Fruit fly (Drosophila melanogaster) whole organism, embryonic: ENCODE data around the gene CG31038.
A peak's percentile ranks its signal among the peaks of the same experiment; 100 is the strongest.

Experiments
- Antp ChIP-seq: fragments of 200-800 bp; sonication (Bioruptor generic); optimal IDR thresholded peaks from 3 replicates; lab custom pipeline; 2016; ENCODE audit warnings: missing biosample characterization, missing genetic modification characterization
- BtbVII ChIP-seq: fragments of 200-800 bp; sonication (Bioruptor generic); optimal IDR thresholded peaks from 3 replicates; lab custom pipeline; 2017; ENCODE audit warnings: missing biosample characterization, mild to moderate bottlenecking, missing genetic modification characterization
- CG10366 ChIP-seq: fragments of 200-800 bp; sonication (Bioruptor generic); IDR thresholded peaks from 2 replicates; pipeline ENCODE4 v1.3.6; 2022; ENCODE audit warnings: missing biosample characterization, missing genetic modification characterization
- CG10959 ChIP-seq: fragments of 200-800 bp; sonication (Bioruptor generic); IDR thresholded peaks from 2 replicates; pipeline ENCODE4 v1.3.6; 2022; ENCODE audit warnings: missing biosample characterization, missing genetic modification characterization
- CG11093 ChIP-seq: fragments of 200-800 bp; sonication (Bioruptor generic); IDR thresholded peaks from 3 replicates; pipeline ENCODE4 v1.3.6; 2022; ENCODE audit warnings: missing biosample characterization, missing genetic modification characterization
- CG14667 ChIP-seq: fragments of 200-800 bp; sonication (Bioruptor generic); IDR thresholded peaks from 2 replicates; pipeline ENCODE4 v1.3.6; 2022; ENCODE audit warnings: missing biosample characterization, missing genetic modification characterization
- CG17361 ChIP-seq: fragments of 200-800 bp; sonication (Bioruptor generic); IDR thresholded peaks from 3 replicates; pipeline ENCODE4 v1.3.6; 2022; ENCODE audit warnings: missing biosample characterization, missing genetic modification characterization
- CG17612 ChIP-seq: fragments of 200-800 bp; sonication (Bioruptor generic); IDR thresholded peaks from 2 replicates; pipeline ENCODE4 v1.3.6; 2022; ENCODE audit warnings: missing biosample characterization, missing genetic modification characterization
- CG1832 ChIP-seq: fragments of 200-800 bp; sonication (Bioruptor generic); optimal IDR thresholded peaks from 2 replicates; lab custom pipeline; 2017; ENCODE audit warnings: missing biosample characterization, mild to moderate bottlenecking, missing genetic modification characterization, inconsistent platforms
- CG2199 ChIP-seq: fragments of 200-800 bp; sonication (Bioruptor generic); IDR thresholded peaks from 3 replicates; pipeline ENCODE4 v1.3.6; 2022; ENCODE audit warnings: missing biosample characterization, missing genetic modification characterization
- CG2678 ChIP-seq: fragments of 200-800 bp; sonication (Bioruptor generic); optimal IDR thresholded peaks from 3 replicates; lab custom pipeline; 2019; ENCODE audit warnings: missing biosample characterization, mild to moderate bottlenecking, missing genetic modification characterization, moderate library complexity
- CG32767 ChIP-seq: fragments of 200-800 bp; sonication (Bioruptor generic); IDR thresholded peaks from 2 replicates; pipeline ENCODE4 v1.3.6; 2022; ENCODE audit warnings: missing biosample characterization, missing genetic modification characterization
- CG3847 ChIP-seq: fragments of 200-800 bp; sonication (Bioruptor generic); IDR thresholded peaks from 2 replicates; pipeline ENCODE4 v1.3.6; 2022; ENCODE audit warnings: missing biosample characterization, missing genetic modification characterization
- CG3995 ChIP-seq: fragments of 200-800 bp; sonication (Bioruptor generic); optimal IDR thresholded peaks from 3 replicates; lab custom pipeline; 2016; ENCODE audit warnings: missing biosample characterization, missing genetic modification characterization
- CG4360 ChIP-seq: fragments of 200-800 bp; sonication (Bioruptor generic); IDR thresholded peaks from 2 replicates; pipeline ENCODE4 v1.3.6; 2022; ENCODE audit warnings: missing biosample characterization, missing genetic modification characterization
- CG6689 ChIP-seq: fragments of 200-800 bp; sonication (Bioruptor generic); IDR thresholded peaks from 2 replicates; pipeline ENCODE4 v1.3.6; 2022; ENCODE audit warnings: missing biosample characterization, missing genetic modification characterization
- CG7357 ChIP-seq: fragments of 200-800 bp; sonication (Bioruptor generic); IDR thresholded peaks from 3 replicates; pipeline ENCODE4 v1.3.6; 2022; ENCODE audit warnings: missing biosample characterization, missing genetic modification characterization
- CG7372 ChIP-seq: fragments of 200-800 bp; sonication (Bioruptor generic); IDR thresholded peaks from 2 replicates; pipeline ENCODE4 v1.3.6; 2022; ENCODE audit warnings: missing biosample characterization, missing genetic modification characterization
- CG7928 ChIP-seq: fragments of 200-800 bp; sonication (Bioruptor generic); optimal IDR thresholded peaks from 2 replicates; lab custom pipeline; 2017; ENCODE audit warnings: missing biosample characterization, mild to moderate bottlenecking, missing genetic modification characterization
- CG7963 ChIP-seq: fragments of 200-800 bp; sonication (Bioruptor generic); IDR thresholded peaks from 3 replicates; pipeline ENCODE4 v1.3.6; 2022; ENCODE audit warnings: missing biosample characterization, missing genetic modification characterization; ENCODE audit not compliant: partially characterized antibody
- CG8089 ChIP-seq: fragments of 200-800 bp; sonication (Bioruptor generic); optimal IDR thresholded peaks from 3 replicates; lab custom pipeline; 2016; ENCODE audit warnings: missing biosample characterization, missing genetic modification characterization
- CG9876 ChIP-seq: fragments of 200-800 bp; sonication (Bioruptor generic); optimal IDR thresholded peaks from 2 replicates; lab custom pipeline; 2016; ENCODE audit warnings: missing biosample characterization, missing genetic modification characterization
- CG9932 ChIP-seq: fragments of 200-800 bp; sonication (Bioruptor generic); IDR thresholded peaks from 2 replicates; pipeline ENCODE4 v1.3.6; 2022; ENCODE audit warnings: missing biosample characterization, missing genetic modification characterization
- Elba2 ChIP-seq: fragments of 200-800 bp; sonication (Bioruptor generic); optimal IDR thresholded peaks from 3 replicates; lab custom pipeline; 2016; ENCODE audit warnings: missing biosample characterization, missing genetic modification characterization
- Ets65A ChIP-seq: fragments of 200-800 bp; sonication (Bioruptor generic); peaks from one replicate; lab custom pipeline; 2016; ENCODE audit warnings: missing biosample characterization, missing genetic modification characterization
- Gug ChIP-seq: fragments of 200-800 bp; sonication (Bioruptor generic); IDR thresholded peaks from 4 replicates; pipeline ENCODE4 v1.3.6; 2022; ENCODE audit warnings: missing biosample characterization, missing genetic modification characterization
- H15 ChIP-seq: fragments of 200-800 bp; sonication (Bioruptor generic); IDR thresholded peaks from 3 replicates; pipeline ENCODE4 v1.3.6; 2022; ENCODE audit warnings: missing biosample characterization, missing genetic modification characterization
- HLH54F ChIP-seq: fragments of 200-800 bp; sonication (Bioruptor generic); optimal IDR thresholded peaks from 3 replicates; lab custom pipeline; 2016; ENCODE audit warnings: missing biosample characterization, missing genetic modification characterization
- Hand ChIP-seq: fragments of 200-800 bp; sonication (Bioruptor generic); optimal IDR thresholded peaks from 2 replicates; lab custom pipeline; 2017; ENCODE audit warnings: mild to moderate bottlenecking, missing biosample characterization, missing genetic modification reagents, missing genetic modification characterization
- Lim3 ChIP-seq: fragments of 200-800 bp; sonication (Bioruptor generic); IDR thresholded peaks from 2 replicates; pipeline ENCODE4 v1.3.6; 2022; ENCODE audit warnings: missing biosample characterization, missing genetic modification characterization
- NC2α ChIP-seq: fragments of 200-800 bp; sonication (Bioruptor generic); optimal IDR thresholded peaks from 2 replicates; lab custom pipeline; 2016; ENCODE audit warnings: missing biosample characterization, missing genetic modification characterization
- Ptx1 ChIP-seq: fragments of 200-800 bp; sonication (Bioruptor generic); IDR thresholded peaks from 2 replicates; pipeline ENCODE4 v1.3.6; 2022; ENCODE audit warnings: missing biosample characterization, missing genetic modification characterization
- Sox102F ChIP-seq: fragments of 200-800 bp; sonication (Bioruptor generic); optimal IDR thresholded peaks from 2 replicates; lab custom pipeline; 2018; ENCODE audit warnings: missing biosample characterization, mild to moderate bottlenecking, missing genetic modification characterization, moderate library complexity
- bowl ChIP-seq: fragments of 200-800 bp; sonication (Bioruptor generic); IDR thresholded peaks from 2 replicates; pipeline ENCODE4 v1.3.6; 2022; ENCODE audit warnings: missing biosample characterization, missing genetic modification characterization
- ci ChIP-seq: fragments of 200-800 bp; sonication (Bioruptor generic); IDR thresholded peaks from 3 replicates; pipeline ENCODE4 v1.3.6; 2022; ENCODE audit warnings: missing biosample characterization, missing genetic modification characterization
- dan ChIP-seq: fragments of 200-800 bp; sonication (Bioruptor generic); IDR thresholded peaks from 2 replicates; pipeline ENCODE4 v1.3.6; 2022; ENCODE audit warnings: missing biosample characterization, missing genetic modification characterization
- dysf ChIP-seq: fragments of 200-800 bp; sonication (Bioruptor generic); IDR thresholded peaks from 3 replicates; pipeline ENCODE4 v1.3.6; 2022; ENCODE audit warnings: missing biosample characterization, missing genetic modification characterization
- esg ChIP-seq: fragments of 200-800 bp; sonication (Bioruptor generic); conservative IDR thresholded peaks from 2 replicates; pipeline ENCODE4 v1.3.6; 2022; ENCODE audit warnings: missing biosample characterization, missing genetic modification characterization
- eyg ChIP-seq: fragments of 200-800 bp; sonication (Bioruptor generic); optimal IDR thresholded peaks from 3 replicates; lab custom pipeline; 2016; ENCODE audit warnings: missing biosample characterization, missing genetic modification characterization
- gcm2 ChIP-seq: fragments of 200-800 bp; sonication (Bioruptor generic); optimal IDR thresholded peaks from 2 replicates; lab custom pipeline; 2016; ENCODE audit warnings: missing biosample characterization, missing genetic modification characterization
- grn ChIP-seq: fragments of 200-800 bp; sonication (Bioruptor generic); optimal IDR thresholded peaks from 3 replicates; lab custom pipeline; 2017; ENCODE audit warnings: missing biosample characterization, missing genetic modification characterization
- jing ChIP-seq: fragments of 200-800 bp; sonication (Bioruptor generic); optimal IDR thresholded peaks from 2 replicates; lab custom pipeline; 2018; ENCODE audit warnings: missing biosample characterization, mild to moderate bottlenecking, missing genetic modification characterization
- jumu ChIP-seq: fragments of 200-800 bp; sonication (Bioruptor generic); optimal IDR thresholded peaks from 3 replicates; lab custom pipeline; 2016; ENCODE audit warnings: missing biosample characterization, missing genetic modification characterization
- klu ChIP-seq: fragments of 200-800 bp; sonication (Bioruptor generic); IDR thresholded peaks from 2 replicates; pipeline ENCODE4 v1.3.6; 2022; ENCODE audit warnings: missing biosample characterization, missing genetic modification characterization
- onecut ChIP-seq: fragments of 200-800 bp; sonication (Bioruptor generic); IDR thresholded peaks from 2 replicates; pipeline ENCODE4 v1.3.6; 2022; ENCODE audit warnings: missing biosample characterization, missing genetic modification characterization
- repo ChIP-seq: fragments of 200-800 bp; sonication (Bioruptor generic); optimal IDR thresholded peaks from 2 replicates; lab custom pipeline; 2016; ENCODE audit warnings: missing biosample characterization, missing genetic modification characterization
- sens ChIP-seq: fragments of 200-800 bp; sonication (Bioruptor generic); peaks from one replicate; lab custom pipeline; 2016; ENCODE audit warnings: missing biosample characterization, missing genetic modification characterization
- seq ChIP-seq: fragments of 200-800 bp; sonication (Bioruptor generic); IDR thresholded peaks from 2 replicates; pipeline ENCODE4 v1.3.6; 2022; ENCODE audit warnings: missing biosample characterization, missing genetic modification characterization
- tgo ChIP-seq: fragments of 200-800 bp; sonication (Bioruptor generic); IDR thresholded peaks from 3 replicates; pipeline ENCODE4 v1.3.6; 2022; ENCODE audit warnings: missing biosample characterization, missing genetic modification characterization
- tup ChIP-seq: fragments of 200-800 bp; sonication (Bioruptor generic); optimal IDR thresholded peaks from 2 replicates; lab custom pipeline; 2016; ENCODE audit warnings: missing biosample characterization, mild to moderate bottlenecking, missing genetic modification characterization, moderate library complexity
- vnd ChIP-seq: fragments of 200-800 bp; sonication (Bioruptor generic); IDR thresholded peaks from 3 replicates; pipeline ENCODE4 v1.3.6; 2022; ENCODE audit warnings: missing biosample characterization, missing genetic modification characterization; ENCODE audit not compliant: partially characterized antibody
- vvl ChIP-seq: fragments of 200-800 bp; sonication (Bioruptor generic); IDR thresholded peaks from 2 replicates; pipeline ENCODE4 v1.3.6; 2022; ENCODE audit warnings: missing biosample characterization, missing genetic modification characterization
- zfh1 ChIP-seq: fragments of 200-800 bp; sonication (Bioruptor generic); IDR thresholded peaks from 3 replicates; pipeline ENCODE4 v1.3.6; 2022; ENCODE audit warnings: missing biosample characterization, missing genetic modification characterization

Gene CG31038

DNA sequence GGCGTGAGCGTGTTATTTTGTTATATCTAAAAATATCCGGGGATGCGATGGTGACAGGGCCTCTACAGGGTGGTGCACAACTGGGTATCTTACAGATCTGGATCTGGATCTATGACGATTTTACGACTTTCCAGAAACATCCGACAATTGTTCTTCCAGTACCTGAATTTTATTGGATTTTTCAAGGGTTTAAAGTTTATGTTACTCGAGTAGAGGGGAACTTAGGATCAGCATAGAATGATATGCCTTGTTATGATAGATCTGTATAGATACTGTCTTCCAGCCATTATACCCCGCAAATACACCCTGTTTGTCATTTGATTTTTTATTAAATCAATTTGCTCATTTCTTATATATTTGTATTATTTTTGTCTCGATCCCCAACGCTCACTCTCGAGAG, 17.5 kb downstream of the CG31038 start (continued):
- peak; percentile 67 for TF ChIP-seq tgo (GFP tag; lab: Robert Waterston, UW)
- no peak for TF ChIP-seq CG8089
- peak; percentile 59 for TF ChIP-seq Ptx1 (GFP tag; lab: Robert Waterston, UW)
- peak; percentile 72 for TF ChIP-seq CG9932
- no peak for TF ChIP-seq repo (GFP tag; lab: Kevin White, UChicago)
- TF ChIP-seq jing: no peak
- no peak for TF ChIP-seq grn (GFP tag; lab: Kevin White, UChicago)
- no peak for TF ChIP-seq CG17612 (GFP tag; lab: Robert Waterston, UW)
- peak; percentile 28 for TF ChIP-seq CG9876 (GFP tag; lab: Kevin White, UChicago)
- no peak; the same call in 2 of the 3 replicates for TF ChIP-seq CG2199 (GFP tag; lab: Robert Waterston, UW)
- peak; percentile 84 for TF ChIP-seq sens (GFP tag; lab: Kevin White, UChicago)
- peak; percentile 43; the same call in 1 of the 2 replicates for TF ChIP-seq CG14667 (GFP tag; lab: Robert Waterston, UW)
- TF ChIP-seq HLH54F (GFP tag; lab: Kevin White, UChicago): peak; percentile 41
- peak; percentile 16 for TF ChIP-seq CG3995
- peak; percentile 57; the same call in 1 of the 2 replicates for TF ChIP-seq seq
- no peak for TF ChIP-seq Elba2 (GFP tag; lab: Kevin White, UChicago)
- TF ChIP-seq CG10366 (GFP tag; lab: Robert Waterston, UW): peak; percentile 60
- TF ChIP-seq esg: peak; percentile 35; the same call in 1 of the 2 replicates
- peak; percentile 89 for TF ChIP-seq dysf (GFP tag; lab: Robert Waterston, UW)
- TF ChIP-seq eyg (GFP tag; lab: Kevin White, UChicago): no peak
- TF ChIP-seq Gug (GFP tag; lab: Robert Waterston, UW): peak; percentile 12; the same call in 2 of the 4 replicates
- TF ChIP-seq CG7928: no peak
- no peak for TF ChIP-seq dan (GFP tag; lab: Robert Waterston, UW)
- TF ChIP-seq onecut (GFP tag; lab: Robert Waterston, UW): peak; percentile 20; the same call in 1 of the 2 replicates
- TF ChIP-seq CG10959 (GFP tag; lab: Robert Waterston, UW): no peak
- TF ChIP-seq Antp (GFP tag; lab: Kevin White, UChicago): peak; percentile 22
- TF ChIP-seq CG4360 (GFP tag; lab: Robert Waterston, UW): no peak
- TF ChIP-seq Hand: no peak
- TF ChIP-seq zfh1 (GFP tag; lab: Robert Waterston, UW): peak; percentile 35; the same call in 1 of the 3 replicates
- TF ChIP-seq H15: peak; percentile 5; the same call in 1 of the 3 replicates
- TF ChIP-seq bowl (GFP tag; lab: Robert Waterston, UW): no peak
- TF ChIP-seq Ets65A: peak; percentile 80
- no peak for TF ChIP-seq vnd
- TF ChIP-seq gcm2 (GFP tag; lab: Kevin White, UChicago): no peak
- peak; percentile 52; the same call in 1 of the 2 replicates for TF ChIP-seq CG7372
- TF ChIP-seq CG1832 (GFP tag; lab: Kevin White, UChicago): no peak
- peak; percentile 54; the same call in 1 of the 2 replicates for TF ChIP-seq CG32767 (GFP tag; lab: Robert Waterston, UW)
- TF ChIP-seq CG7963 (GFP tag; lab: Robert Waterston, UW): no peak
- peak; percentile 38 for TF ChIP-seq jumu (GFP tag; lab: Kevin White, UChicago)
- TF ChIP-seq CG2678 (tag; lab: Kevin White, UChicago): peak; percentile 84
- TF ChIP-seq CG11093 (GFP tag; lab: Robert Waterston, UW): peak; percentile 35; the same call in 1 of the 3 replicates
- TF ChIP-seq CG6689 (GFP tag; lab: Robert Waterston, UW): peak; percentile 53; the same call in 1 of the 2 replicates
- TF ChIP-seq CG7357 (GFP tag; lab: Robert Waterston, UW): peak; percentile 65; the same call in 2 of the 3 replicates
- peak; percentile 67 for TF ChIP-seq CG17361 (GFP tag; lab: Robert Waterston, UW)
- peak; percentile 58 for TF ChIP-seq BtbVII (GFP tag; lab: Kevin White, UChicago)
- TF ChIP-seq NC2α: no peak
- TF ChIP-seq tup: no peak
- peak; percentile 67 for TF ChIP-seq CG3847
- peak; percentile 72 for TF ChIP-seq Sox102F (GFP tag; lab: Kevin White, UChicago)
- 0 out of 3 replicates have a peak, but pooled peaks have one; percentile 39 for TF ChIP-seq ci (GFP tag; lab: Robert Waterston, UW)
- peak; percentile 43 for TF ChIP-seq klu (GFP tag; lab: Robert Waterston, UW)
- TF ChIP-seq vvl (GFP tag; lab: Robert Waterston, UW): peak; percentile 51; the same call in 1 of the 2 replicates
- TF ChIP-seq Lim3: no peak
